Fruit fly (Drosophila melanogaster) whole organism, wandering third instar larva: ENCODE data around the gene GstT4.

Experiments used
- Abd-B ChIP-seq: fragments of >200 bp; optimal IDR thresholded peaks from 2 replicates; lab custom pipeline; 2017; ENCODE audit warnings: missing biosample characterization, missing genetic modification characterization
- CG9705 ChIP-seq: fragments of 200-800 bp; sonication (Bioruptor generic); optimal IDR thresholded peaks from 2 replicates; lab custom pipeline; 2018; ENCODE audit warnings: missing biosample characterization, mild to moderate bottlenecking, missing genetic modification characterization
- CrebA ChIP-seq: fragments of 200-800 bp; sonication (Bioruptor generic); optimal IDR thresholded peaks from 2 replicates; lab custom pipeline; 2016; ENCODE audit warnings: missing biosample characterization, mild to moderate bottlenecking, missing genetic modification characterization, borderline replicate concordance
- Dfd ChIP-seq: fragments of >200 bp; optimal IDR thresholded peaks from 2 replicates; lab custom pipeline; 2017; ENCODE audit warnings: missing biosample characterization, missing genetic modification characterization
- Dif ChIP-seq: fragments of 200-275, 200-300 bp; sonication (Bioruptor generic); optimal IDR thresholded peaks from 2 replicates; lab custom pipeline; 2018; ENCODE audit warnings: missing biosample characterization, missing genetic modification characterization; ENCODE audit not compliant: partially characterized antibody
- GATAd ChIP-seq: sonication (Bioruptor generic); optimal IDR thresholded peaks from 2 replicates; lab custom pipeline; 2016; ENCODE audit warnings: missing biosample characterization, missing genetic modification characterization
- HLH106 ChIP-seq: fragments of 200-800 bp; optimal IDR thresholded peaks from 3 replicates; lab custom pipeline; 2019; ENCODE audit warnings: missing biosample characterization, mild to moderate bottlenecking, missing genetic modification characterization, moderate library complexity
- Hnf4 ChIP-seq: fragments of 200-800 bp; sonication (Bioruptor generic); optimal IDR thresholded peaks from 2 replicates; lab custom pipeline; 2016; ENCODE audit warnings: missing biosample characterization, mild to moderate bottlenecking, missing genetic modification characterization
- Hr78 ChIP-seq: fragments of >200 bp; optimal IDR thresholded peaks from 2 replicates; lab custom pipeline; 2017; ENCODE audit warnings: missing biosample characterization, missing genetic modification characterization
- Hr83 ChIP-seq: fragments of 200-300 bp; sonication (Bioruptor generic); optimal IDR thresholded peaks from 2 replicates; lab custom pipeline; 2016; ENCODE audit warnings: missing biosample characterization, mild to moderate bottlenecking, missing genetic modification characterization, moderate library complexity; ENCODE audit not compliant: poor library complexity, severe bottlenecking
- Jra ChIP-seq: sonication (Bioruptor generic); optimal IDR thresholded peaks from 2 replicates; lab custom pipeline; 2016; ENCODE audit warnings: missing biosample characterization, missing genetic modification characterization
- Myc ChIP-seq: fragments of >200 bp; optimal IDR thresholded peaks from 2 replicates; lab custom pipeline; 2017
- N ChIP-seq: fragments of >200 bp; optimal IDR thresholded peaks from 2 replicates; lab custom pipeline; 2018; ENCODE audit warnings: missing biosample characterization, missing external identifiers, missing genetic modification characterization
- Rel ChIP-seq, 2 experiments: fragments of 200-800 bp; sonication (Bioruptor generic) in 1 of 2; optimal IDR thresholded peaks; 2 replicates in 1 of 2; 3 replicates in 1 of 2; lab custom pipeline; 2016 to 2019; ENCODE audit warnings: mild to moderate bottlenecking in 2 of 2, missing biosample characterization in 2 of 2, missing genetic modification characterization in 2 of 2, moderate library complexity in 1 of 2
- Sp1 ChIP-seq: fragments of 200-800 bp; sonication (Bioruptor generic); optimal IDR thresholded peaks from 3 replicates; lab custom pipeline; 2019; ENCODE audit warnings: missing biosample characterization, mild to moderate bottlenecking, missing genetic modification characterization, moderate library complexity
- br ChIP-seq: fragments of 200-800 bp; sonication (Bioruptor generic); optimal IDR thresholded peaks from 2 replicates; lab custom pipeline; 2016; ENCODE audit warnings: missing biosample characterization, missing genetic modification characterization
- brk ChIP-seq: fragments of 200-800 bp; sonication (Bioruptor generic); optimal IDR thresholded peaks from 2 replicates; lab custom pipeline; 2016; ENCODE audit warnings: missing biosample characterization, mild to moderate bottlenecking, missing genetic modification characterization
- dl ChIP-seq, 2 experiments: fragments of 175-275, 200-275 bp in 1 of 2; fragments of 200-275 bp in 1 of 2; sonication (Bioruptor generic); optimal IDR thresholded peaks; lab custom pipeline; 2018; ENCODE audit warnings: mild to moderate bottlenecking in 2 of 2, missing biosample characterization in 2 of 2, missing genetic modification characterization in 2 of 2, moderate library complexity in 2 of 2; ENCODE audit not compliant: partially characterized antibody in 2 of 2, insufficient read depth in 1 of 2
- dsf ChIP-seq: sonication (Bioruptor generic); optimal IDR thresholded peaks from 2 replicates; lab custom pipeline; 2016; ENCODE audit warnings: missing biosample characterization, missing genetic modification characterization, borderline replicate concordance
- ey ChIP-seq: fragments of 200-800 bp; sonication (Bioruptor generic); optimal IDR thresholded peaks from 2 replicates; lab custom pipeline; 2016; ENCODE audit warnings: missing biosample characterization, missing genetic modification characterization
- foxo ChIP-seq, 2 experiments: fragments of 200-800 bp; sonication (Bioruptor generic); optimal IDR thresholded peaks; 2 replicates in 1 of 2; 3 replicates in 1 of 2; lab custom pipeline; 2016 to 2017; ENCODE audit warnings: missing biosample characterization in 2 of 2, missing genetic modification characterization in 2 of 2
- fru ChIP-seq: fragments of 200-800 bp; sonication (Bioruptor generic); optimal IDR thresholded peaks from 3 replicates; lab custom pipeline; 2016; ENCODE audit warnings: missing biosample characterization, mild to moderate bottlenecking, missing genetic modification characterization
- jim ChIP-seq: fragments of 175-275, 200-325 bp; sonication (Bioruptor generic); optimal IDR thresholded peaks from 2 replicates; lab custom pipeline; 2016; ENCODE audit warnings: missing biosample characterization, mild to moderate bottlenecking, missing genetic modification characterization
- lola ChIP-seq: fragments of >200 bp; optimal IDR thresholded peaks from 2 replicates; lab custom pipeline; 2017; ENCODE audit warnings: missing biosample characterization, missing genetic modification characterization
- pan ChIP-seq: fragments of >200 bp; optimal IDR thresholded peaks from 2 replicates; lab custom pipeline; 2017
- psq ChIP-seq: fragments of 200-800 bp; sonication (Bioruptor generic); optimal IDR thresholded peaks from 3 replicates; lab custom pipeline; 2017; ENCODE audit warnings: missing biosample characterization, mild to moderate bottlenecking, missing genetic modification characterization, moderate library complexity
- rgr ChIP-seq: fragments of 200-800 bp; sonication (Bioruptor generic); optimal IDR thresholded peaks from 3 replicates; lab custom pipeline; 2016; ENCODE audit warnings: missing biosample characterization, mild to moderate bottlenecking, missing genetic modification characterization
- sage ChIP-seq: fragments of 200-800 bp; sonication (Bioruptor generic); optimal IDR thresholded peaks from 2 replicates; lab custom pipeline; 2016; ENCODE audit warnings: missing biosample characterization, mild to moderate bottlenecking, missing genetic modification characterization
- usp ChIP-seq: fragments of >200 bp; optimal IDR thresholded peaks from 2 replicates; lab custom pipeline; 2017; ENCODE audit warnings: missing biosample characterization, missing genetic modification characterization

GstT4 gene

DNA sequence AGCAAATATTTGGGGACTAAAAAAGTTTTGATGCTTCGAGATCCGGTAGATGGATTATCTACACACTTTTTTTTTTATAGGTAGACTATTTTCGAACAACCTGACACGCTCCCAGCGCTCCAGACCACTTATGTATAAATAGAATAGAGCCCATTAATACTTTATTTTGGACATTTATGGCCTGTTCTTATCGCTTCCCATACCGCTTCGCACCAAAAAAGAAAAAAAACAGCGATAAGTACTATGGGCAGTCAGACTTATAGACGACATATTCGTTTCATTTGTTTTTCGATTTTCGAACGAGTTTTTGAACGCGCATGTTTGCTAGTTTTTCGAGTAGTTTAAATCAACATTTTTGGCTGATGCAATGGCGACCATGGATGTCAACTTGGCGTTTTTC is 6.9 kb upstream of the GstT4 start:
- no peak for TF ChIP-seq fru (GFP tag; lab: Kevin White, UChicago)
- TF ChIP-seq N, result no peak
- no peak for TF ChIP-seq pan
- TF ChIP-seq ey (GFP tag; lab: Kevin White, UChicago), result no peak
- TF ChIP-seq brk (GFP tag; lab: Kevin White, UChicago), result no peak

DNA sequence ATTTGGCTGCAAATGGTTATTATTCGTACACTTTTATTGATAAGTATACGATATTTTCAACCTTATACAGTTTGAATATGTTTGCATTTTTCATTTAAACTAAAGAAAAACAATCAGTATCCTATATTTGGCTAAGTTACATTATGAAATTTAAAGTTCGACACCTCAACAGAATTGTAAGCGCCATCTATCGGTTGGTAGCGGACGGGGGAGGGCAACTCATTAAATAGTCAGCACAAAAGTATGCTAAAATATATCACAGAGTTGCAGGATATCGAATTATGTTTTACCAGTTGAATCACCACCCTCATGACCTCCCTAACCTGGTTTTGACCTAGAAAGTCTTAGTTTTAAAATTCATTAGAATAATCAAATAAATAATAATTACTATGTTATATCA is 3.3 kb upstream of the GstT4 start:
- TF ChIP-seq CG9705 (GFP tag; lab: Kevin White, UChicago), result no peak
- TF ChIP-seq Myc (lab: Kevin White, UChicago), result peak; percentile 32
- no peak for TF ChIP-seq fru (GFP tag; lab: Kevin White, UChicago)
- TF ChIP-seq N, result no peak
- no peak for TF ChIP-seq Hr78 (GFP tag; lab: Kevin White, UChicago)
- no peak for TF ChIP-seq usp
- no peak for TF ChIP-seq foxo (GFP tag; optimal IDR thresholded peaks at IDR 0.05; lab: Kevin White, UChicago)
- no peak for TF ChIP-seq Hr83 (GFP tag; lab: Kevin White, UChicago)

DNA sequence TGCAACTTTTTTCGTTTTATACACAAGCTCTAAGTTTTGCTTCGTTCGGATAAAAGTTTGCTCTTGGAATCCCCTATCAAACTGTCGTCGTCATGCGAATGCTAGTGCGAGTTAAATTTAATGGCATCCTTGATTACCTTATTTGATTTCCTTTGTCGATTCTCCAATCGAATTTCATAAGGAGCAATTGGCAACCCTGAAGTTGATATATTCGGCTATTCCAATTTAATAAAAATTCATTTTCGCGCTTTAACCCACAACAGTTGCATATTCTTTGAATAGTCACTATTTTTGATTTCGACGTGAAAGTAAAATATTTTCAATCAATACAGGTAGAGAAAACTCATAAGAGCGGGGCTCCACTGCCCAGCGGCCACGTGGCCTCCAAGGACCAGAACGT is 1.8 kb upstream of the GstT4 start, which contains the start of gene CG12725:
Gene CG12725, minus strand, starts transcription at position 101 of the 400 bp plus-strand sequence.
- TF ChIP-seq psq, result no peak

DNA sequence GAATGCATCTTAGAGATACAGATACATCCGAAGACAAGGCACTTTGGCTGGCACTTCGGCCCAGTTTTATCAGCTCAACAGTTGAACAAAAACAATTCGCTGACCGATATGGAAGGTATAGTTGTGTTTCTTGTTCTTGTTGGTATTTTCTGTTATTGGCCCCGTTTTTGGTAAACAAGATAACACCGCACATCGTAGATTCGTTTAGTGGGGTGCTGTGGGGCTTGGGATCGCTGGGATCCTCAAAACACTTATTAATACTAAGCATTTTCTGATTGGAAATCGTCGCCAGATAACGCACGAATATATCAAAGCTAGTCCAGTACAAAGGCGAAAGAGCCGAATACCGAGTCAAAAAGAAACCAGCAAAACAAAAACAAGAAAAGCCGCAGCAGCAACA is 996 bp upstream of the GstT4 start:
- no peak for TF ChIP-seq GATAd (GFP tag; lab: Kevin White, UChicago)
- no peak for TF ChIP-seq HLH106
- TF ChIP-seq CrebA (GFP tag; lab: Kevin White, UChicago), result peak; percentile 46

DNA sequence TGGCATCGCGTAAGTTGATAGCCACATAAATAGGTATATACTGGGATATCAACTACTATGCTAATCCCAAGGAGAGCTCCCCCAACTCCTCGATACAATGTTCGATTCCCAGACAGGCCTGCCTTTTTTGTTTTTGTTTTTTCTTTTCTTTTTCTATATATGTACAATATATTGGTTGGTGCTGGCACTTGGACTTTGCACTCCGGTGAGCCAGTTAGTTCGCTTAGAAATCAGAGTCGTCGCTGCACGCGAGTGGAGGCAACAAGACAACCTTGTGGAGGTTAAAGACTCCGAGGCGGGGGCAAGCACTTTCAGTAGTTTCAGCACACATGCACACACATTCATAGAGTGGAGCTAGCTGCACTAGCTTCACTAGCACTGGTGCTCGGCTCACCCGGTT is 1.7 kb downstream of the GstT4 start:
- TF ChIP-seq dl (GFP tag; optimal IDR thresholded peaks at IDR 0.05; lab: Kevin White, UChicago; ENCODE audit: insufficient read depth in 1 of 2, partially characterized antibody in 2 of 2), result no peak
- TF ChIP-seq fru (GFP tag; lab: Kevin White, UChicago), result no peak
- no peak for TF ChIP-seq lola (GFP tag; lab: Kevin White, UChicago)
- no peak for TF ChIP-seq sage
- no peak for TF ChIP-seq CrebA (GFP tag; lab: Kevin White, UChicago)
- no peak for TF ChIP-seq jim (GFP tag; lab: Kevin White, UChicago)
- TF ChIP-seq Rel (GFP tag; optimal IDR thresholded peaks at IDR 0.05; lab: Kevin White, UChicago), result no peak
- no peak for TF ChIP-seq Rel (tag; optimal IDR thresholded peaks at IDR 0.05; lab: Kevin White, UChicago)
- TF ChIP-seq HLH106, result no peak
- TF ChIP-seq CG9705 (GFP tag; lab: Kevin White, UChicago), result no peak
- TF ChIP-seq foxo (GFP tag; optimal IDR thresholded peaks at IDR 0.05; lab: Kevin White, UChicago), result no peak
- no peak for TF ChIP-seq Dfd (GFP tag; lab: Kevin White, UChicago)
- TF ChIP-seq psq, result no peak
- no peak for TF ChIP-seq Abd-B (GFP tag; lab: Kevin White, UChicago)
- TF ChIP-seq GATAd (GFP tag; lab: Kevin White, UChicago), result no peak
- no peak for TF ChIP-seq Sp1 (GFP tag; lab: Kevin White, UChicago)
- no peak for TF ChIP-seq Dif (GFP tag; lab: Kevin White, UChicago)
- no peak for TF ChIP-seq brk (GFP tag; lab: Kevin White, UChicago)
- no peak for TF ChIP-seq br (GFP tag; lab: Kevin White, UChicago)
- TF ChIP-seq pan, result no peak
- TF ChIP-seq Hr78 (GFP tag; lab: Kevin White, UChicago), result no peak

DNA sequence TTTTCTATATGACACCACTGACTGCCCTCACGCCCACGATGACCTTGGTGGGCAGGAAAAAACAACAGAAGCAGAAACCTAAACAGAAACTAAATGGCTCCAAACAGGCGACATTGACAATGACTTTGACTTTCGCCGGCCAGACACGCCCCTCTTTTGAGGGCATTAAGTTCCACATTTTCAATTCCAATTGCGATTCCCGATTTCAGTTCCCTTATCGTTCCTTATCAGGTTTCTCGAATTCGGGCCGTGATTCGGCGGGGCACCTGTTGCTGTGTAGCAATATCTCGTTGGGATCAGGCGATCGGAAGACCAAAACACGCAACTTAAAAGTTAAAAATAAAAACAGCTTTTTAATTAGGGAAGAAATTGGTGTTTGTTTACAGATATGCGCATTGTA is 3.1 kb downstream of the GstT4 start:
- TF ChIP-seq Jra (no peak), Hnf4 (GFP tag; lab: Kevin White, UChicago) (no peak), dsf (GFP tag; lab: Kevin White, UChicago) (no peak), ey (GFP tag; lab: Kevin White, UChicago) (no peak), rgr (GFP tag; lab: Kevin White, UChicago) (no peak), Rel (GFP tag; optimal IDR thresholded peaks at IDR 0.05; lab: Kevin White, UChicago) (no peak), Rel (tag; optimal IDR thresholded peaks at IDR 0.05; lab: Kevin White, UChicago) (no peak), Hr78 (GFP tag; lab: Kevin White, UChicago) (no peak), CG9705 (GFP tag; lab: Kevin White, UChicago) (no peak)
